Worm (Caenorhabditis elegans): ENCODE data around the gene T13C5.9.

Gene T13C5.9

ce11 chrX:6207687-6208088, 17.6 kb downstream of the T13C5.9 start, which contains the start of gene T13C5.6 (continued):
- no peak for TF ChIP-seq T26A5.8 (tag; optimal IDR thresholded peaks at IDR 0.05)
- no peak for TF ChIP-seq ceh-40 (GFP tag; IDR thresholded peaks at IDR 0.05)
- TF ChIP-seq ets-4 (GFP tag; optimal IDR thresholded peaks at IDR 0.05): peak; percentile 90
- TF ChIP-seq hlh-12 (tag; optimal IDR thresholded peaks at IDR 0.05): peak; percentile 20
- peak; percentile 53 for TF ChIP-seq egrh-3 (GFP tag; IDR thresholded peaks at IDR 0.05)
- peak; percentile 87 for TF ChIP-seq gei-17 (GFP tag; optimal IDR thresholded peaks at IDR 0.05)
- TF ChIP-seq ceh-79 (tag; optimal IDR thresholded peaks at IDR 0.05): peak; percentile 67
- TF ChIP-seq zfh-2 (GFP tag; conservative IDR thresholded peaks at IDR 0.05): peak; percentile 89
- TF ChIP-seq tbp1 (GFP tag; optimal IDR thresholded peaks at IDR 0.05): peak; percentile 92
- TF ChIP-seq lin-26 (GFP tag; IDR thresholded peaks at IDR 0.05): peak; percentile 78
- no peak for TF ChIP-seq B0019.2 (GFP tag; conservative IDR thresholded peaks at IDR 0.05)
- TF ChIP-seq akir-1 (GFP tag; optimal IDR thresholded peaks at IDR 0.05): peak; percentile 79
- TF ChIP-seq fkh-3 (tag; optimal IDR thresholded peaks at IDR 0.05): peak; percentile 76
- TF ChIP-seq ceh-100 (GFP tag; IDR thresholded peaks at IDR 0.05): peak; percentile 48; the same call in 1 of the 2 replicates
- peak; percentile 72 for TF ChIP-seq tlf-1 (GFP tag; optimal IDR thresholded peaks at IDR 0.05)
- TF ChIP-seq cebp-1 (GFP tag; IDR thresholded peaks at IDR 0.05): peak; percentile 74
- TF ChIP-seq cebp-1 (tag; optimal IDR thresholded peaks at IDR 0.05): peak; percentile 91
- 0 out of 2 replicates have a peak, but pooled peaks have one; percentile 22 for TF ChIP-seq hsf-1 (GFP tag; IDR thresholded peaks at IDR 0.05)
- TF ChIP-seq C06A6.2 (GFP tag; conservative IDR thresholded peaks at IDR 0.05): peak; percentile 75; the same call in 1 of the 2 replicates
- peak; percentile 72; the same call in 1 of the 2 replicates for TF ChIP-seq nhr-120 (GFP tag; IDR thresholded peaks at IDR 0.05)
- peak; percentile 89 for TF ChIP-seq F52B5.7 (tag; optimal IDR thresholded peaks at IDR 0.05)
- no peak for TF ChIP-seq madf-8 (GFP tag; conservative IDR thresholded peaks at IDR 0.05)
- peak; percentile 74 for TF ChIP-seq mcd-1 (GFP tag; IDR thresholded peaks at IDR 0.05)
- TF ChIP-seq attf-5 (GFP tag; optimal IDR thresholded peaks at IDR 0.05): peak; percentile 89
- TF ChIP-seq hlh-26 (GFP tag; conservative IDR thresholded peaks at IDR 0.05): 0 out of 2 replicates have a peak, but pooled peaks have one; percentile 43
- peak; percentile 76 for TF ChIP-seq hrde-1 (tag; optimal IDR thresholded peaks at IDR 0.05; ENCODE audit: borderline replicate concordance)
- TF ChIP-seq pha-4 (tag; optimal IDR thresholded peaks at IDR 0.05): no peak
- peak; percentile 92; the same call in 1 of the 2 replicates for TF ChIP-seq bed-1 (GFP tag; IDR thresholded peaks at IDR 0.05)
- peak; percentile 78 to 93 for TF ChIP-seq rec-8 (tag; optimal IDR thresholded peaks at IDR 0.05)
- peak; percentile 26; the same call in 1 of the 2 replicates for TF ChIP-seq C17E4.6 (GFP tag; IDR thresholded peaks at IDR 0.05)
- no peak; the same call in 1 of the 2 replicates for TF ChIP-seq attf-3 (GFP tag; conservative IDR thresholded peaks at IDR 0.05)
- TF ChIP-seq lag-1 (GFP tag; IDR thresholded peaks at IDR 0.05): no peak
- TF ChIP-seq lin-40 (tag; optimal IDR thresholded peaks at IDR 0.05): peak; percentile 93
- TF ChIP-seq rcor-1 (GFP tag; IDR thresholded peaks at IDR 0.05): peak; percentile 89
- TF ChIP-seq egl-18 (GFP tag; IDR thresholded peaks at IDR 0.05): peak; percentile 65; the same call in 1 of the 2 replicates
- TF ChIP-seq F22D6.2 (tag; optimal IDR thresholded peaks at IDR 0.05): peak; percentile 83
- TF ChIP-seq ztf-6 (GFP tag; IDR thresholded peaks at IDR 0.05): 0 out of 2 replicates have a peak, but pooled peaks have one; percentile 58
- TF ChIP-seq F23B12.7 (tag; optimal IDR thresholded peaks at IDR 0.05; ENCODE audit: insufficient read depth): peak; percentile 84
- TF ChIP-seq aptf-3 (GFP tag; IDR thresholded peaks at IDR 0.05): peak; percentile 66; the same call in 1 of the 2 replicates
- 0 out of 2 replicates have a peak, but pooled peaks have one; percentile 37 for TF ChIP-seq nfya-2 (GFP tag; IDR thresholded peaks at IDR 0.05)
